Fruit fly (Drosophila melanogaster) whole organism, embryonic: ENCODE data around the gene CG15642.

Source experiments
- Atf6 ChIP-seq: fragments of 200-800 bp; sonication (Bioruptor generic); IDR thresholded peaks from 2 replicates; pipeline ENCODE4 v1.3.6; 2022; ENCODE audit warnings: missing biosample characterization, missing genetic modification characterization
- CG10321 ChIP-seq: fragments of 200-800 bp; sonication (Bioruptor generic); IDR thresholded peaks from 2 replicates; pipeline ENCODE4 v1.3.6; 2022; ENCODE audit warnings: missing biosample characterization, missing genetic modification characterization
- CG11456 ChIP-seq: fragments of 200-800 bp; sonication (Bioruptor generic); IDR thresholded peaks from 3 replicates; pipeline ENCODE4 v1.3.6; 2022; ENCODE audit warnings: missing biosample characterization, missing genetic modification characterization
- CG1233 ChIP-seq: fragments of 200-800 bp; sonication (Bioruptor generic); optimal IDR thresholded peaks from 4 replicates; lab custom pipeline; 2018; ENCODE audit warnings: missing biosample characterization, mild to moderate bottlenecking, missing genetic modification characterization
- CG13296 ChIP-seq: fragments of 200-800 bp; sonication (Bioruptor generic); optimal IDR thresholded peaks from 3 replicates; lab custom pipeline; 2018; ENCODE audit warnings: missing biosample characterization, mild to moderate bottlenecking, missing genetic modification characterization
- CG14014 ChIP-seq: fragments of 200-800 bp; sonication (Bioruptor generic); IDR thresholded peaks from 2 replicates; pipeline ENCODE4 v1.3.6; 2022; ENCODE audit warnings: missing biosample characterization, missing genetic modification characterization
- CG14667 ChIP-seq: fragments of 200-800 bp; sonication (Bioruptor generic); IDR thresholded peaks from 2 replicates; pipeline ENCODE4 v1.3.6; 2022; ENCODE audit warnings: missing biosample characterization, missing genetic modification characterization
- CG14710 ChIP-seq: fragments of 200-800 bp; sonication (Bioruptor generic); optimal IDR thresholded peaks from 3 replicates; lab custom pipeline; 2019; ENCODE audit warnings: missing biosample characterization, mild to moderate bottlenecking, missing genetic modification characterization, moderate library complexity
- CG15479 ChIP-seq: fragments of 200-800 bp; sonication (Bioruptor generic); optimal IDR thresholded peaks from 3 replicates; lab custom pipeline; 2019; ENCODE audit warnings: missing biosample characterization, mild to moderate bottlenecking, missing genetic modification characterization, moderate library complexity
- CG1602 ChIP-seq: fragments of 200-800 bp; sonication (Bioruptor generic); optimal IDR thresholded peaks from 3 replicates; lab custom pipeline; 2016; ENCODE audit warnings: missing biosample characterization, missing genetic modification characterization
- CG1647 ChIP-seq: fragments of 200-800 bp; sonication (Bioruptor generic); optimal IDR thresholded peaks from 3 replicates; lab custom pipeline; 2016; ENCODE audit warnings: missing biosample characterization, missing genetic modification characterization
- CG17912 ChIP-seq: fragments of 200-800 bp; sonication (Bioruptor generic); optimal IDR thresholded peaks from 2 replicates; lab custom pipeline; 2018; ENCODE audit warnings: missing biosample characterization, mild to moderate bottlenecking, missing genetic modification characterization
- CG1832 ChIP-seq: fragments of 200-800 bp; sonication (Bioruptor generic); optimal IDR thresholded peaks from 2 replicates; lab custom pipeline; 2017; ENCODE audit warnings: missing biosample characterization, mild to moderate bottlenecking, missing genetic modification characterization, inconsistent platforms
- CG18764 ChIP-seq: fragments of 200-800 bp; sonication (Bioruptor generic); optimal IDR thresholded peaks from 3 replicates; lab custom pipeline; 2016; ENCODE audit warnings: missing biosample characterization, missing genetic modification characterization
- CG31365 ChIP-seq: fragments of 200-800 bp; sonication (Bioruptor generic); optimal IDR thresholded peaks from 2 replicates; lab custom pipeline; 2018; ENCODE audit warnings: missing biosample characterization, mild to moderate bottlenecking, missing genetic modification characterization
- CG34376 ChIP-seq: fragments of 200-800 bp; sonication (Bioruptor generic); optimal IDR thresholded peaks from 2 replicates; lab custom pipeline; 2018; ENCODE audit warnings: missing biosample characterization, mild to moderate bottlenecking, missing genetic modification characterization
- CG42726 ChIP-seq: fragments of 200-800 bp; sonication (Bioruptor generic); IDR thresholded peaks from 2 replicates; pipeline ENCODE4 v1.3.6; 2022; ENCODE audit warnings: missing biosample characterization, missing genetic modification characterization; ENCODE audit not compliant: partially characterized antibody
- CG4282 ChIP-seq: fragments of 200-800 bp; sonication (Bioruptor generic); optimal IDR thresholded peaks from 2 replicates; lab custom pipeline; 2016; ENCODE audit warnings: missing biosample characterization, missing genetic modification characterization
- CG4730 ChIP-seq: fragments of 200-800 bp; sonication (Bioruptor generic); IDR thresholded peaks from 2 replicates; pipeline ENCODE4 v1.3.6; 2022; ENCODE audit warnings: missing biosample characterization, missing genetic modification characterization
- CG8359 ChIP-seq: fragments of 200-800 bp; sonication (Bioruptor generic); optimal IDR thresholded peaks from 2 replicates; lab custom pipeline; 2017; ENCODE audit warnings: missing biosample characterization, mild to moderate bottlenecking, missing genetic modification characterization, borderline replicate concordance
- Dad ChIP-seq: fragments of 200-800 bp; sonication (Bioruptor generic); optimal IDR thresholded peaks from 3 replicates; lab custom pipeline; 2016; ENCODE audit warnings: missing biosample characterization, missing genetic modification characterization
- Dbx ChIP-seq: fragments of 200-800 bp; sonication (Bioruptor generic); IDR thresholded peaks from 3 replicates; pipeline ENCODE4 v1.3.6; 2022; ENCODE audit warnings: missing biosample characterization, missing genetic modification characterization
- Doc3 ChIP-seq: fragments of 200-800 bp; sonication (Bioruptor generic); IDR thresholded peaks from 3 replicates; pipeline ENCODE4 v1.3.6; 2022; ENCODE audit warnings: missing biosample characterization, missing genetic modification characterization; ENCODE audit not compliant: partially characterized antibody
- Drgx ChIP-seq: fragments of 200-800 bp; sonication (Bioruptor generic); IDR thresholded peaks from 2 replicates; pipeline ENCODE4 v1.3.6; 2022; ENCODE audit warnings: missing biosample characterization, missing genetic modification characterization
- E2f1 ChIP-seq: fragments of 200-800 bp; sonication (Bioruptor generic); IDR thresholded peaks from 2 replicates; pipeline ENCODE4 v1.3.6; 2022; ENCODE audit warnings: missing biosample characterization, missing genetic modification characterization
- Lhr ChIP-seq: fragments of 200-800 bp; sonication (Bioruptor generic); optimal IDR thresholded peaks from 3 replicates; lab custom pipeline; 2017; ENCODE audit warnings: mild to moderate bottlenecking, missing biosample characterization, missing genetic modification reagents, missing genetic modification characterization
- Rx ChIP-seq: fragments of 200-800 bp; sonication (Bioruptor generic); IDR thresholded peaks from 2 replicates; pipeline ENCODE4 v1.3.6; 2022; ENCODE audit warnings: missing biosample characterization, missing genetic modification characterization
- Sry-β ChIP-seq: fragments of 200-800 bp; sonication (Bioruptor generic); optimal IDR thresholded peaks from 2 replicates; lab custom pipeline; 2018; ENCODE audit warnings: missing biosample characterization, mild to moderate bottlenecking, missing genetic modification characterization, moderate library complexity
- ac ChIP-seq: fragments of 200-800 bp; sonication (Bioruptor generic); optimal IDR thresholded peaks from 3 replicates; lab custom pipeline; 2017; ENCODE audit warnings: missing biosample characterization, mild to moderate bottlenecking, missing genetic modification characterization
- ase ChIP-seq: fragments of 200-800 bp; sonication (Bioruptor generic); IDR thresholded peaks from 3 replicates; pipeline ENCODE4 v1.3.6; 2022; ENCODE audit warnings: missing biosample characterization, missing genetic modification characterization
- az2 ChIP-seq: fragments of 200-800 bp; sonication (Bioruptor generic); optimal IDR thresholded peaks from 3 replicates; lab custom pipeline; 2016; ENCODE audit warnings: missing biosample characterization, missing genetic modification characterization
- bigmax ChIP-seq: fragments of 200-800 bp; sonication (Bioruptor generic); optimal IDR thresholded peaks from 2 replicates; lab custom pipeline; 2018; ENCODE audit warnings: missing biosample characterization, mild to moderate bottlenecking, missing genetic modification characterization
- bowl ChIP-seq: fragments of 200-800 bp; sonication (Bioruptor generic); IDR thresholded peaks from 2 replicates; pipeline ENCODE4 v1.3.6; 2022; ENCODE audit warnings: missing biosample characterization, missing genetic modification characterization
- bsh ChIP-seq, 2 experiments: fragments of 200-800 bp; sonication (Bioruptor generic); optimal IDR thresholded peaks; 2 replicates each; lab custom pipeline; 2017 to 2018; ENCODE audit warnings: mild to moderate bottlenecking in 2 of 2, missing biosample characterization in 2 of 2, missing genetic modification characterization in 2 of 2, moderate library complexity in 1 of 2
- chif ChIP-seq, 2 experiments: fragments of 200-800 bp; sonication (Bioruptor generic); optimal IDR thresholded peaks; 3 replicates each; lab custom pipeline; 2016; ENCODE audit warnings: missing biosample characterization in 2 of 2, missing genetic modification characterization in 2 of 2
- crp ChIP-seq, 2 experiments: fragments of 200-800 bp; sonication (Bioruptor generic); optimal IDR thresholded peaks; 2 replicates in 1 of 2; 3 replicates in 1 of 2; lab custom pipeline; 2017; ENCODE audit warnings: missing biosample characterization in 2 of 2, missing genetic modification characterization in 2 of 2, mild to moderate bottlenecking in 1 of 2, moderate library complexity in 1 of 2
- dimm ChIP-seq: fragments of 200-800 bp; sonication (Bioruptor generic); IDR thresholded peaks from 2 replicates; pipeline ENCODE4 v1.3.6; 2022; ENCODE audit warnings: missing biosample characterization, missing genetic modification characterization
- disco-r ChIP-seq: fragments of 200-800 bp; sonication (Bioruptor generic); optimal IDR thresholded peaks from 2 replicates; lab custom pipeline; 2016; ENCODE audit warnings: missing biosample characterization, missing genetic modification characterization
- fd3F ChIP-seq: fragments of 200-800 bp; sonication (Bioruptor generic); optimal IDR thresholded peaks from 2 replicates; lab custom pipeline; 2018; ENCODE audit warnings: missing biosample characterization, mild to moderate bottlenecking, missing genetic modification characterization, moderate library complexity
- fd96Cb ChIP-seq: fragments of 200-800 bp; sonication (Bioruptor generic); optimal IDR thresholded peaks from 2 replicates; lab custom pipeline; 2018; ENCODE audit warnings: missing biosample characterization, mild to moderate bottlenecking, missing genetic modification characterization, moderate library complexity
- fru ChIP-seq: fragments of >200 bp; optimal IDR thresholded peaks from 2 replicates; lab custom pipeline; 2017
- gcm ChIP-seq: fragments of 200-800 bp; sonication (Bioruptor generic); optimal IDR thresholded peaks from 2 replicates; lab custom pipeline; 2019; ENCODE audit warnings: missing biosample characterization, mild to moderate bottlenecking, missing genetic modification characterization, moderate library complexity
- grn ChIP-seq: fragments of 200-800 bp; sonication (Bioruptor generic); optimal IDR thresholded peaks from 3 replicates; lab custom pipeline; 2017; ENCODE audit warnings: missing biosample characterization, missing genetic modification characterization
- klu ChIP-seq: fragments of 200-800 bp; sonication (Bioruptor generic); IDR thresholded peaks from 2 replicates; pipeline ENCODE4 v1.3.6; 2022; ENCODE audit warnings: missing biosample characterization, missing genetic modification characterization
- maf-S ChIP-seq: fragments of 200-800 bp; sonication (Bioruptor generic); optimal IDR thresholded peaks from 2 replicates; lab custom pipeline; 2016; ENCODE audit warnings: missing biosample characterization, missing genetic modification characterization
- peb ChIP-seq: fragments of 200-800 bp; sonication (Bioruptor generic); IDR thresholded peaks from 2 replicates; pipeline ENCODE4 v1.3.6; 2022; ENCODE audit warnings: missing biosample characterization, missing genetic modification characterization
- pros ChIP-seq: fragments of 200-800 bp; sonication (Bioruptor generic); optimal IDR thresholded peaks from 3 replicates; lab custom pipeline; 2019; ENCODE audit warnings: missing biosample characterization, mild to moderate bottlenecking, missing genetic modification characterization, moderate library complexity
- pzg ChIP-seq: fragments of 200-800 bp; sonication (Bioruptor generic); optimal IDR thresholded peaks from 3 replicates; lab custom pipeline; 2018; ENCODE audit warnings: missing biosample characterization, mild to moderate bottlenecking, missing genetic modification characterization, moderate library complexity
- sd ChIP-seq: fragments of 200-800 bp; sonication (Bioruptor generic); optimal IDR thresholded peaks from 3 replicates; lab custom pipeline; 2018; ENCODE audit warnings: missing biosample characterization, mild to moderate bottlenecking, missing genetic modification characterization, moderate library complexity
- slou ChIP-seq: fragments of 200-800 bp; sonication (Bioruptor generic); optimal IDR thresholded peaks from 3 replicates; lab custom pipeline; 2016; ENCODE audit warnings: missing biosample characterization, missing genetic modification characterization
- sr ChIP-seq: fragments of 200-800 bp; sonication (Bioruptor generic); IDR thresholded peaks from 3 replicates; pipeline ENCODE4 v1.3.6; 2022; ENCODE audit warnings: missing biosample characterization, missing genetic modification characterization
- ssp ChIP-seq: fragments of 200-800 bp; sonication (Bioruptor generic); IDR thresholded peaks from 2 replicates; pipeline ENCODE4 v1.3.6; 2022; ENCODE audit warnings: missing biosample characterization, missing genetic modification characterization
- wdn ChIP-seq: fragments of 200-800 bp; sonication (Bioruptor generic); IDR thresholded peaks from 2 replicates; pipeline ENCODE4 v1.3.6; 2022; ENCODE audit warnings: missing biosample characterization, missing genetic modification characterization

Gene CG15642

DNA sequence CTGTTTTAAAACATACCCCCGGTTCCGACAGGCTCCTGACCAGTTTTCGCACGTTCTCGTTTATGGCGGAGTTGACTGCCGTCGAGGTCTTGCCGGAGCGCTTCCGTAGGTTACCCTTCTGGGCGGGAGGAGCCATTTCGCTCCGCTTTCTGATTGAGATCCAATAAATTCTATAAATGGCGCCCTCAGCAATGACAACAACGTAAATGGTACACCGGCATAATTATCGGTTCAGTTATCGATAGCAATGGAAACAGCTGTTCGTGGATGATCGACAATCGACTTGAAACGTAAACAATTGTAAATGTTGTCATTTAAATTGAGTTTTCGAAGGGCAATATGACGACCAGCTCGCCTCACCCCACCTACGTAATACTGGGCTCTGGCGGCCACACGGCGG lies 4.3 kb upstream of the CG15642 start, which contains the start of the genes Grip128 and Alg14 (continued):
- TF ChIP-seq slou (GFP tag; lab: Kevin White, UChicago) (no peak), CG11456 (GFP tag; lab: Robert Waterston, UW) (no peak), fru (lab: Kevin White, UChicago) (no peak), maf-S (GFP tag; lab: Kevin White, UChicago) (no peak), CG1602 (GFP tag; lab: Kevin White, UChicago) (no peak), Lhr (GFP tag; lab: Kevin White, UChicago) (no peak), Atf6 (GFP tag; lab: Robert Waterston, UW) (no peak), sd (tag; lab: Kevin White, UChicago) (no peak), E2f1 (GFP tag; lab: Robert Waterston, UW) (no peak), CG31365 (tag; lab: Kevin White, UChicago) (no peak), bsh (GFP tag; optimal IDR thresholded peaks at IDR 0.05; lab: Kevin White, UChicago) (no peak), CG14710 (no peak), CG8359 (GFP tag; lab: Kevin White, UChicago) (no peak), ssp (GFP tag; lab: Robert Waterston, UW) (no peak), CG18764 (GFP tag; lab: Kevin White, UChicago) (no peak), sr (no peak), Sry-β (GFP tag; lab: Kevin White, UChicago) (no peak), chif (GFP tag; optimal IDR thresholded peaks at IDR 0.05; lab: Kevin White, UChicago) (no peak), grn (no peak), CG1233 (GFP tag; lab: Kevin White, UChicago) (no peak), CG17912 (GFP tag; lab: Kevin White, UChicago) (no peak), klu (GFP tag; lab: Robert Waterston, UW) (no peak), peb (GFP tag; lab: Robert Waterston, UW) (no peak), CG42726 (no peak), bigmax (GFP tag; lab: Kevin White, UChicago) (no peak), ac (GFP tag; lab: Kevin White, UChicago) (no peak), CG15479 (GFP tag; lab: Kevin White, UChicago) (no peak), CG13296 (GFP tag; lab: Kevin White, UChicago) (no peak), pzg (GFP tag; lab: Kevin White, UChicago) (peak; percentile 27), CG14014 (GFP tag; lab: Robert Waterston, UW) (no peak), Dbx (GFP tag; lab: Robert Waterston, UW) (no peak), Drgx (GFP tag; lab: Robert Waterston, UW) (no peak), dimm (GFP tag; lab: Robert Waterston, UW) (no peak), CG1647 (no peak), Rx (GFP tag; lab: Robert Waterston, UW) (no peak), Dad (GFP tag; lab: Kevin White, UChicago) (no peak), CG4730 (no peak), pros (GFP tag; lab: Kevin White, UChicago) (no peak), Doc3 (peak; percentile 49; the same call in 1 of the 3 replicates), wdn (no peak), fd96Cb (tag; lab: Kevin White, UChicago) (no peak), disco-r (no peak), gcm (GFP tag; lab: Kevin White, UChicago) (no peak), ase (GFP tag; lab: Robert Waterston, UW) (no peak), bowl (no peak), az2 (GFP tag; lab: Kevin White, UChicago) (no peak), CG14667 (no peak), fd3F (GFP tag; lab: Kevin White, UChicago) (no peak), CG10321 (GFP tag; lab: Robert Waterston, UW) (no peak), CG1832 (no peak), CG4282 (GFP tag; lab: Kevin White, UChicago) (no peak), CG34376 (GFP tag; lab: Kevin White, UChicago) (no peak), crp (GFP tag; optimal IDR thresholded peaks at IDR 0.05; lab: Kevin White, UChicago) (peak in 1 of 2 experiments; percentile 83)
